Fruit fly (Drosophila melanogaster) whole organism, embryonic: Measurements from ENCODE around the gene Polr2I.

Source experiments
- Atf3 ChIP-seq: fragments of 200-800 bp; sonication (Bioruptor generic); optimal IDR thresholded peaks from 3 replicates; lab custom pipeline; 2016; ENCODE audit warnings: missing biosample characterization, missing genetic modification characterization
- Blimp-1 ChIP-seq: fragments of 200-800 bp; sonication (Bioruptor generic); optimal IDR thresholded peaks from 3 replicates; lab custom pipeline; 2018; ENCODE audit warnings: missing biosample characterization, missing genetic modification characterization, mild to moderate bottlenecking, moderate library complexity, missing genetic modification reagents
- CG10209 ChIP-seq: fragments of 200-800 bp; sonication (Bioruptor generic); optimal IDR thresholded peaks from 3 replicates; lab custom pipeline; 2017; ENCODE audit warnings: missing biosample characterization, mild to moderate bottlenecking, missing genetic modification characterization, missing genetic modification reagents
- CG10366 ChIP-seq: fragments of 200-800 bp; sonication (Bioruptor generic); IDR thresholded peaks from 2 replicates; pipeline ENCODE4 v1.3.6; 2022; ENCODE audit warnings: missing biosample characterization, missing genetic modification characterization
- CG11560 ChIP-seq: fragments of 200-800 bp; sonication (Bioruptor generic); IDR thresholded peaks from 3 replicates; pipeline ENCODE4 v1.3.6; 2022; ENCODE audit warnings: missing biosample characterization, missing genetic modification characterization
- CG11696 ChIP-seq: fragments of 200-800 bp; sonication (Bioruptor generic); IDR thresholded peaks from 2 replicates; pipeline ENCODE4 v1.3.6; 2022; ENCODE audit warnings: missing biosample characterization, missing genetic modification characterization
- CG12104 ChIP-seq: fragments of 200-800 bp; sonication (Bioruptor generic); optimal IDR thresholded peaks from 3 replicates; lab custom pipeline; 2016; ENCODE audit warnings: missing biosample characterization, missing genetic modification characterization
- CG12769 ChIP-seq: fragments of 200-800 bp; sonication (Bioruptor generic); optimal IDR thresholded peaks from 2 replicates; lab custom pipeline; 2019; ENCODE audit warnings: missing biosample characterization, mild to moderate bottlenecking, missing genetic modification characterization, moderate library complexity
- CG17359 ChIP-seq: fragments of 200-800 bp; sonication (Bioruptor generic); optimal IDR thresholded peaks from 3 replicates; lab custom pipeline; 2018; ENCODE audit warnings: missing biosample characterization, mild to moderate bottlenecking, missing genetic modification characterization, moderate library complexity
- CG2116 ChIP-seq: fragments of 200-800 bp; sonication (Bioruptor generic); optimal IDR thresholded peaks from 3 replicates; lab custom pipeline; 2018; ENCODE audit warnings: missing biosample characterization, mild to moderate bottlenecking, missing genetic modification characterization
- CG2120 ChIP-seq: fragments of 200-800 bp; sonication (Bioruptor generic); optimal IDR thresholded peaks from 3 replicates; lab custom pipeline; 2016; ENCODE audit warnings: missing biosample characterization, missing genetic modification characterization
- CG2199 ChIP-seq: fragments of 200-800 bp; sonication (Bioruptor generic); IDR thresholded peaks from 3 replicates; pipeline ENCODE4 v1.3.6; 2022; ENCODE audit warnings: missing biosample characterization, missing genetic modification characterization
- CG2712 ChIP-seq: fragments of 200-800 bp; optimal IDR thresholded peaks from 3 replicates; lab custom pipeline; 2019; ENCODE audit warnings: missing biosample characterization, mild to moderate bottlenecking, missing genetic modification characterization, moderate library complexity
- CG32532 ChIP-seq: fragments of 200-800 bp; sonication (Bioruptor generic); IDR thresholded peaks from 2 replicates; pipeline ENCODE4 v1.3.6; 2022; ENCODE audit warnings: missing biosample characterization, missing genetic modification characterization
- CG3281 ChIP-seq: fragments of 200-800 bp; sonication (Bioruptor generic); optimal IDR thresholded peaks from 3 replicates; lab custom pipeline; 2017; ENCODE audit warnings: missing biosample characterization, mild to moderate bottlenecking, missing genetic modification characterization
- CG33213 ChIP-seq: fragments of 200-800 bp; sonication (Bioruptor generic); optimal IDR thresholded peaks from 3 replicates; lab custom pipeline; 2016; ENCODE audit warnings: missing biosample characterization, missing genetic modification characterization
- CG3847 ChIP-seq: fragments of 200-800 bp; sonication (Bioruptor generic); IDR thresholded peaks from 2 replicates; pipeline ENCODE4 v1.3.6; 2022; ENCODE audit warnings: missing biosample characterization, missing genetic modification characterization
- CG3995 ChIP-seq: fragments of 200-800 bp; sonication (Bioruptor generic); optimal IDR thresholded peaks from 3 replicates; lab custom pipeline; 2016; ENCODE audit warnings: missing biosample characterization, missing genetic modification characterization
- CG4404 ChIP-seq: fragments of 200-800 bp; sonication (Bioruptor generic); IDR thresholded peaks from 2 replicates; pipeline ENCODE4 v1.3.6; 2022; ENCODE audit warnings: missing biosample characterization, missing genetic modification characterization
- CG5180 ChIP-seq: fragments of 200-800 bp; sonication (Bioruptor generic); optimal IDR thresholded peaks from 3 replicates; lab custom pipeline; 2017; ENCODE audit warnings: missing biosample characterization, missing genetic modification characterization, mild to moderate bottlenecking, moderate library complexity, missing genetic modification reagents
- CG6765 ChIP-seq: fragments of 200-800 bp; sonication (Bioruptor generic); optimal IDR thresholded peaks from 3 replicates; lab custom pipeline; 2017; ENCODE audit warnings: missing biosample characterization, mild to moderate bottlenecking, missing genetic modification characterization
- CG8281 ChIP-seq: fragments of 200-800 bp; sonication (Bioruptor generic); optimal IDR thresholded peaks from 2 replicates; lab custom pipeline; 2018; ENCODE audit warnings: missing biosample characterization, mild to moderate bottlenecking, missing genetic modification characterization, moderate library complexity
- CG9727 ChIP-seq: fragments of 200-800 bp; sonication (Bioruptor generic); optimal IDR thresholded peaks from 3 replicates; lab custom pipeline; 2017; ENCODE audit warnings: missing biosample characterization, mild to moderate bottlenecking, missing genetic modification characterization
- CG9797 ChIP-seq: fragments of 200-800 bp; sonication (Bioruptor generic); optimal IDR thresholded peaks from 3 replicates; lab custom pipeline; 2018; ENCODE audit warnings: missing biosample characterization, mild to moderate bottlenecking, missing genetic modification characterization
- CrebB ChIP-seq: fragments of 200-800 bp; sonication (Bioruptor generic); optimal IDR thresholded peaks from 3 replicates; lab custom pipeline; 2018; ENCODE audit warnings: missing biosample characterization, mild to moderate bottlenecking, missing genetic modification characterization
- Dbx ChIP-seq: fragments of 200-800 bp; sonication (Bioruptor generic); IDR thresholded peaks from 3 replicates; pipeline ENCODE4 v1.3.6; 2022; ENCODE audit warnings: missing biosample characterization, missing genetic modification characterization
- Ets65A ChIP-seq: fragments of 200-800 bp; sonication (Bioruptor generic); peaks from one replicate; lab custom pipeline; 2016; ENCODE audit warnings: missing biosample characterization, missing genetic modification characterization
- GATAe ChIP-seq: fragments of 200-800 bp; sonication (Bioruptor generic); conservative IDR thresholded peaks from 2 replicates; pipeline ENCODE4 v1.3.6; 2022; ENCODE audit warnings: missing biosample characterization, missing genetic modification characterization
- Gug ChIP-seq: fragments of 200-800 bp; sonication (Bioruptor generic); IDR thresholded peaks from 4 replicates; pipeline ENCODE4 v1.3.6; 2022; ENCODE audit warnings: missing biosample characterization, missing genetic modification characterization
- Hr78 ChIP-seq, 2 experiments: fragments of 200-800 bp in 1 of 2; fragments of >200 bp in 1 of 2; sonication (Bioruptor generic) in 1 of 2; optimal IDR thresholded peaks; 2 replicates each; lab custom pipeline; 2017 to 2019; ENCODE audit warnings: missing biosample characterization in 2 of 2, missing genetic modification characterization in 2 of 2, mild to moderate bottlenecking in 1 of 2, moderate library complexity in 1 of 2
- Max ChIP-seq: fragments of 200-800 bp; sonication (Bioruptor generic); optimal IDR thresholded peaks from 2 replicates; lab custom pipeline; 2016; ENCODE audit warnings: missing biosample characterization, mild to moderate bottlenecking, missing genetic modification characterization
- Mrtf ChIP-seq: fragments of 200-800 bp; sonication (Bioruptor generic); IDR thresholded peaks from 3 replicates; pipeline ENCODE4 v1.3.6; 2022; ENCODE audit warnings: missing biosample characterization, missing genetic modification characterization
- Ravus ChIP-seq: fragments of 200-800 bp; sonication (Bioruptor generic); IDR thresholded peaks from 2 replicates; pipeline ENCODE4 v1.3.6; 2022; ENCODE audit warnings: missing biosample characterization, missing genetic modification characterization
- Rfx ChIP-seq: fragments of 200-800 bp; sonication (Bioruptor generic); IDR thresholded peaks from 2 replicates; pipeline ENCODE4 v1.3.6; 2022; ENCODE audit warnings: missing biosample characterization, missing genetic modification characterization
- Sox102F ChIP-seq: fragments of 200-800 bp; sonication (Bioruptor generic); optimal IDR thresholded peaks from 2 replicates; lab custom pipeline; 2018; ENCODE audit warnings: missing biosample characterization, mild to moderate bottlenecking, missing genetic modification characterization, moderate library complexity
- Xbp1 ChIP-seq: fragments of 200-800 bp; sonication (Bioruptor generic); optimal IDR thresholded peaks from 3 replicates; lab custom pipeline; 2016; ENCODE audit warnings: missing biosample characterization, mild to moderate bottlenecking, missing genetic modification characterization
- bbx ChIP-seq: fragments of 200-800 bp; sonication (Bioruptor generic); IDR thresholded peaks from 2 replicates; pipeline ENCODE4 v1.3.6; 2022; ENCODE audit warnings: missing biosample characterization, missing genetic modification characterization; ENCODE audit not compliant: partially characterized antibody
- cato ChIP-seq: fragments of 200-800 bp; sonication (Bioruptor generic); optimal IDR thresholded peaks from 2 replicates; lab custom pipeline; 2016; ENCODE audit warnings: missing biosample characterization, missing genetic modification characterization, borderline replicate concordance
- caup ChIP-seq: fragments of 200-800 bp; sonication (Bioruptor generic); optimal IDR thresholded peaks from 3 replicates; lab custom pipeline; 2017; ENCODE audit warnings: missing biosample characterization, mild to moderate bottlenecking, missing genetic modification characterization, moderate library complexity; ENCODE audit not compliant: severe bottlenecking
- crol ChIP-seq: fragments of 200-800 bp; sonication (Bioruptor generic); IDR thresholded peaks from 2 replicates; pipeline ENCODE4 v1.3.6; 2022; ENCODE audit warnings: missing biosample characterization, missing genetic modification characterization
- gt ChIP-seq: fragments of 200-800 bp; sonication (Bioruptor generic); IDR thresholded peaks from 2 replicates; pipeline ENCODE4 v1.3.6; 2022; ENCODE audit warnings: missing biosample characterization, missing genetic modification characterization
- her ChIP-seq: fragments of 200-800 bp; sonication (Bioruptor generic); optimal IDR thresholded peaks from 2 replicates; lab custom pipeline; 2016; ENCODE audit warnings: missing biosample characterization, missing genetic modification characterization
- lmd ChIP-seq: fragments of 200-800 bp; sonication (Bioruptor generic); IDR thresholded peaks from 2 replicates; pipeline ENCODE4 v1.3.6; 2022; ENCODE audit warnings: missing biosample characterization, missing genetic modification characterization
- nom ChIP-seq: fragments of 200-800 bp; sonication (Bioruptor generic); optimal IDR thresholded peaks from 2 replicates; lab custom pipeline; 2017; ENCODE audit warnings: missing biosample characterization, missing genetic modification characterization, mild to moderate bottlenecking, moderate library complexity, missing genetic modification reagents
- oc ChIP-seq: fragments of 200-800 bp; sonication (Bioruptor generic); optimal IDR thresholded peaks from 2 replicates; lab custom pipeline; 2018; ENCODE audit warnings: missing biosample characterization, mild to moderate bottlenecking, missing genetic modification characterization, moderate library complexity
- scrt ChIP-seq: fragments of 200-800 bp; sonication (Bioruptor generic); optimal IDR thresholded peaks from 2 replicates; lab custom pipeline; 2018; ENCODE audit warnings: missing biosample characterization, mild to moderate bottlenecking, missing genetic modification characterization, moderate library complexity
- seq ChIP-seq: fragments of 200-800 bp; sonication (Bioruptor generic); IDR thresholded peaks from 2 replicates; pipeline ENCODE4 v1.3.6; 2022; ENCODE audit warnings: missing biosample characterization, missing genetic modification characterization
- stc ChIP-seq: fragments of 200-800 bp; sonication (Bioruptor generic); IDR thresholded peaks from 2 replicates; pipeline ENCODE4 v1.3.6; 2022; ENCODE audit warnings: missing biosample characterization, missing genetic modification characterization
- tin ChIP-seq: fragments of 200-800 bp; sonication (Bioruptor generic); optimal IDR thresholded peaks from 3 replicates; lab custom pipeline; 2016; ENCODE audit warnings: missing biosample characterization, missing genetic modification characterization
- usp ChIP-seq: fragments of >200 bp; optimal IDR thresholded peaks from 2 replicates; lab custom pipeline; 2017; ENCODE audit warnings: missing biosample characterization, missing genetic modification characterization
- zfh2 ChIP-seq: fragments of 200-800 bp; sonication (Bioruptor generic); optimal IDR thresholded peaks from 2 replicates; lab custom pipeline; 2016; ENCODE audit warnings: missing biosample characterization, missing genetic modification characterization

Polr2I gene

dm6 chr3R:14356619-14357018 is 47.7 kb downstream of the Polr2I start (continued):
- TF ChIP-seq Dbx (GFP tag; lab: Robert Waterston, UW) (peak; percentile 62; the same call in 1 of the 3 replicates), crol (GFP tag; lab: Robert Waterston, UW) (no peak), CG10209 (GFP tag; lab: Kevin White, UChicago) (peak; percentile 22), caup (peak; percentile 11), CG3847 (GFP tag; lab: Robert Waterston, UW) (peak; percentile 43; the same call in 1 of the 2 replicates), CG2116 (no peak), usp (GFP tag; lab: Kevin White, UChicago) (no peak), CG9727 (GFP tag; lab: Kevin White, UChicago) (peak; percentile 36), CG33213 (GFP tag; lab: Kevin White, UChicago) (no peak), Atf3 (GFP tag; lab: Kevin White, UChicago) (no peak), CG2712 (tag; lab: Kevin White, UChicago) (peak; percentile 15), CG2199 (no peak), tin (no peak), Hr78 (GFP tag; optimal IDR thresholded peaks at IDR 0.05; lab: Kevin White, UChicago) (no peak), CG6765 (GFP tag; lab: Kevin White, UChicago) (no peak), GATAe (no peak), CrebB (tag; lab: Kevin White, UChicago) (no peak), CG10366 (peak; percentile 44; the same call in 1 of the 2 replicates), Blimp-1 (peak; percentile 21), gt (GFP tag; lab: Robert Waterston, UW) (no peak), CG9797 (GFP tag; lab: Kevin White, UChicago) (no peak), Xbp1 (GFP tag; lab: Kevin White, UChicago) (peak; percentile 32), Max (GFP tag; lab: Kevin White, UChicago) (no peak), CG12769 (tag; lab: Kevin White, UChicago) (peak; percentile 62), scrt (no peak), cato (GFP tag; lab: Kevin White, UChicago) (no peak), CG12104 (GFP tag; lab: Kevin White, UChicago) (no peak), stc (GFP tag; lab: Robert Waterston, UW) (no peak), CG32532 (GFP tag; lab: Robert Waterston, UW) (no peak), Rfx (GFP tag; lab: Robert Waterston, UW) (peak; percentile 52), CG3281 (no peak), CG11696 (no peak), Ets65A (GFP tag; lab: Kevin White, UChicago) (peak; percentile 3), CG17359 (tag; lab: Kevin White, UChicago) (peak; percentile 18), lmd (GFP tag; lab: Robert Waterston, UW) (peak; percentile 36; the same call in 1 of the 2 replicates), CG3995 (GFP tag; lab: Kevin White, UChicago) (no peak), seq (GFP tag; lab: Robert Waterston, UW) (peak; percentile 54; the same call in 1 of the 2 replicates), oc (no peak), Gug (GFP tag; lab: Robert Waterston, UW) (peak; percentile 4; the same call in 1 of the 4 replicates), CG11560 (no peak), Mrtf (peak; percentile 47; the same call in 1 of the 3 replicates), her (GFP tag; lab: Kevin White, UChicago) (no peak), CG4404 (GFP tag; lab: Robert Waterston, UW) (no peak), Ravus (GFP tag; lab: Robert Waterston, UW) (no peak), nom (GFP tag; lab: Kevin White, UChicago) (peak; percentile 2), CG2120 (GFP tag; lab: Kevin White, UChicago) (peak; percentile 62), CG8281 (tag; lab: Kevin White, UChicago) (no peak), bbx (GFP tag; lab: Robert Waterston, UW) (no peak), Sox102F (peak; percentile 42), zfh2 (GFP tag; lab: Kevin White, UChicago) (peak; percentile 5), CG5180 (no peak)
